Fruit fly (Drosophila melanogaster) whole organism, wandering third instar larva: ENCODE results near the gene CG7556.

Experiments
- Dfd ChIP-seq: fragments of >200 bp; optimal IDR thresholded peaks from 2 replicates; lab custom pipeline; 2017; ENCODE audit warnings: missing biosample characterization, missing genetic modification characterization
- OdsH ChIP-seq: fragments of 200-800 bp; sonication (Bioruptor generic); optimal IDR thresholded peaks from 2 replicates; lab custom pipeline; 2016; ENCODE audit warnings: missing biosample characterization, mild to moderate bottlenecking, missing genetic modification characterization
- Rel ChIP-seq, 2 experiments: fragments of 200-800 bp; sonication (Bioruptor generic) in 1 of 2; optimal IDR thresholded peaks; 2 replicates in 1 of 2; 3 replicates in 1 of 2; lab custom pipeline; 2016 to 2019; ENCODE audit warnings: mild to moderate bottlenecking in 2 of 2, missing biosample characterization in 2 of 2, missing genetic modification characterization in 2 of 2, moderate library complexity in 1 of 2
- Sp1 ChIP-seq: fragments of 200-800 bp; sonication (Bioruptor generic); optimal IDR thresholded peaks from 3 replicates; lab custom pipeline; 2019; ENCODE audit warnings: missing biosample characterization, mild to moderate bottlenecking, missing genetic modification characterization, moderate library complexity
- br ChIP-seq: fragments of 200-800 bp; sonication (Bioruptor generic); optimal IDR thresholded peaks from 2 replicates; lab custom pipeline; 2016; ENCODE audit warnings: missing biosample characterization, missing genetic modification characterization
- fru ChIP-seq: fragments of 200-800 bp; sonication (Bioruptor generic); optimal IDR thresholded peaks from 3 replicates; lab custom pipeline; 2016; ENCODE audit warnings: missing biosample characterization, mild to moderate bottlenecking, missing genetic modification characterization
- jim ChIP-seq: fragments of 175-275, 200-325 bp; sonication (Bioruptor generic); optimal IDR thresholded peaks from 2 replicates; lab custom pipeline; 2016; ENCODE audit warnings: missing biosample characterization, mild to moderate bottlenecking, missing genetic modification characterization
- lola ChIP-seq: fragments of >200 bp; optimal IDR thresholded peaks from 2 replicates; lab custom pipeline; 2017; ENCODE audit warnings: missing biosample characterization, missing genetic modification characterization
- pan ChIP-seq: fragments of >200 bp; optimal IDR thresholded peaks from 2 replicates; lab custom pipeline; 2017
- tai ChIP-seq: sonication (Bioruptor generic); optimal IDR thresholded peaks from 2 replicates; lab custom pipeline; 2016; ENCODE audit warnings: missing biosample characterization, missing genetic modification characterization
- usp ChIP-seq: fragments of >200 bp; optimal IDR thresholded peaks from 2 replicates; lab custom pipeline; 2017; ENCODE audit warnings: missing biosample characterization, missing genetic modification characterization

DNA sequence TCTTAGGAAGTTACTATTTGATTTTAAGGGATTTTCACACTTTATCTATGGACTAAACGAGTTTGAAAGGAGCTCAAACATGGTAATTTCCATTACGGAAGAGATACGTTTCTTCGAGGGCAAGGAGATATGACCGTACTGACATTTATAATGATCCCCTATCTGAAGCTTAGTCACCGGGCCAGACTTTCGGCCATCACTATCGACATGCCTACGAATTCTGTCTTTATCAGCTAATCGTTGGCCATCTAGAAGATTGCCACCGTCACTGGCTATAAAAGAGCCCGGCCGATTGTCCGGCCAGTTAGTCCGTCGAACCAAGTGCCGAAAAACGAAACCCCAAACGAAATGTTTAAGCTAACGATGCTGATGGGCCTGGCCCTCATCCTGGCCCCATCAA lies 35.6 kb upstream of the CG7556 start, which contains the start of gene Muc18B:
- TF ChIP-seq Rel (GFP tag; optimal IDR thresholded peaks at IDR 0.05; lab: Kevin White, UChicago) (no peak), Rel (tag; optimal IDR thresholded peaks at IDR 0.05; lab: Kevin White, UChicago) (no peak), usp (GFP tag; lab: Kevin White, UChicago) (no peak), pan (lab: Kevin White, UChicago) (no peak), OdsH (GFP tag; lab: Kevin White, UChicago) (no peak), Sp1 (GFP tag; lab: Kevin White, UChicago) (no peak), Dfd (GFP tag; lab: Kevin White, UChicago) (no peak), br (GFP tag; lab: Kevin White, UChicago) (no peak), jim (no peak), lola (no peak), tai (GFP tag; lab: Kevin White, UChicago) (no peak), fru (GFP tag; lab: Kevin White, UChicago) (no peak)
